Fruit fly (Drosophila melanogaster) ovary, adult (tissue): ENCODE data around the gene CG5172.

Experiments
- CG17801 ChIP-seq: fragments of 200-800 bp; optimal IDR thresholded peaks from 2 replicates; lab custom pipeline; 2019; ENCODE audit warnings: missing biosample characterization, mild to moderate bottlenecking, missing genetic modification characterization, moderate library complexity; ENCODE audit not compliant: partially characterized antibody

CG5172 gene

DNA sequence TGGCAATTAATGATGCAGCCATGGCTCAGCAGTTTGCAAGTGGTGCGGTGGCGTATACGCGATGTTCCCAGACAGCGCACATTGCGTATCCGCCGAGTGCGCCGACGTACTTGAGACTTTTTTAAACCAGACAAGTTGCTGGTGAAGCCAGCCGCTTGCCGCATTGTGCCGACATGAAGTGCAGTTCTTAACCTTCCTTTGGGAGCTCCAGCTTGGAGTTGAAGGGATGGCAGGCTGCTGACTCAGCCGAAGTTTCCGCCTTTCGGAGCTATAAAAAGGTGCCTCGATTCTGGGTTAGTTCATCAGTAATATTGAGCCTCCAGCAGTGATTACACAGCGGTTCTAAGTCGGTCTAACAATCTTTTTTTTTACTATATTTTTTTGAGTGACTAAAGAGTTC is at the start of gene CG5172:
Gene CG5172 (plus strand): TSS at position 301 of the 400 bp plus-strand sequence.
- no peak for TF ChIP-seq CG17801 (GFP tag; lab: Kevin White, UChicago)

DNA sequence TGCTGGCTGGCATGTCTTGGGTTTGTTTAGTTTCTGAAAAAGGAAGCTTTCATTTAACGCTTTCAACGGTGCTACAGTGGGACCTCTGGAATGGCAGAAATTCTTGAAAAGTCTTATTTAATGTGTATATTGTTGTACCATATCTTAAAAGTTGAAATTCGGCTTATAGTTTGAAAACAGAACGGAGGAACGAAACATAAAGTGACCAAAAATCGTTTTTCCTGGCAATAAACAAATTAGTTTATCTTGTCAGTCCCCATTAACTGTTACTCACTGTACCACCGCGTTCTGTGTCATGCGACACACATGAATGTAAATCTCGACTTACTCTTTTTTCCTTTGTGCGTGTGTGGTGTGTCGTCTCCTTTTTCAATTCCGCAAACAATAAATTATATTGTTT is 49.1 kb upstream of the CG5172 start:
- TF ChIP-seq CG17801 (GFP tag; lab: Kevin White, UChicago) = no peak

DNA sequence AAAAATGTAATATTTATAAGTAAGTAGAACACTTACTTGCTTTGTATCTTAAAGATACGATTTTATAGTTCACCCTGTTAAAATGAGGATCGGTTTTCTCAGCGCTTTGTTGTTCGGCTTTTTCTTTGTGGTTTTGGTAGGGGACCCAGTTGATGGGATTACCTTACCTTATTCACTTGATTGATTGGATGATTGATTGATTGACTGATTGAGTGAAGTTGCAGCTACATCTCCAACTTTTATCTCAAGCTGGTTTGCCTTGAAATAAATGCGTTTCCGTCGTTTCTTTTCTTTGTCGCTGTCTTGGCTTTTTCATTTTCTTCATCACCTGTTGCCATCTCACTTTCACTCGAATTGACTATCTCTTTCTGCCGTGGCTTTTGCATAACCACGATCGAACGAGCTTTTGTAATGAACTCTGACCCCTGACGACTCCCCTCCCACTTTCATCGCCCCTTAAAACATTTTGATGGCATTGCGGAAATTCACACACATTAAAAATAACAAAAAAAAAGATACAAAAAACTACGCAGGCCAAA is 48.4 kb upstream of the CG5172 start:
- TF ChIP-seq CG17801 (GFP tag; lab: Kevin White, UChicago) = no peak

DNA sequence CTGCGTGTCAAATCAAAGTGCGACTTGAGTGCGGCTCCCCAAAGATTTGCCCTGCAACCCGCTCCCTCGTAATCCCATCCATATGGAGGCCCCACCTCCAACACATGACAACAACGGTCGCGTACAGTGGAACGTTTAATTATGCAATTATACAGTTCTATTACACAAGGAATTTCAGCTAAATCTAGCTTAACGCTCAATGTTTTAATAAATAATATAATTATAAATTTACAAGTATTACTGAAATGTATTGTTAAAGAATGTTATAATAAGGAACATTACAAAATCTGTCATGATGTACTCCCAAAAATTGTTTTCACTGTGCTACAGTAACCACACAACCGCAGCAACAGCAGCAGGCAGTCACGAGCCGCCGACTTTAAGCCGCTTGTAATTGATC is 47.1 kb upstream of the CG5172 start:
- no peak for TF ChIP-seq CG17801 (GFP tag; lab: Kevin White, UChicago)

DNA sequence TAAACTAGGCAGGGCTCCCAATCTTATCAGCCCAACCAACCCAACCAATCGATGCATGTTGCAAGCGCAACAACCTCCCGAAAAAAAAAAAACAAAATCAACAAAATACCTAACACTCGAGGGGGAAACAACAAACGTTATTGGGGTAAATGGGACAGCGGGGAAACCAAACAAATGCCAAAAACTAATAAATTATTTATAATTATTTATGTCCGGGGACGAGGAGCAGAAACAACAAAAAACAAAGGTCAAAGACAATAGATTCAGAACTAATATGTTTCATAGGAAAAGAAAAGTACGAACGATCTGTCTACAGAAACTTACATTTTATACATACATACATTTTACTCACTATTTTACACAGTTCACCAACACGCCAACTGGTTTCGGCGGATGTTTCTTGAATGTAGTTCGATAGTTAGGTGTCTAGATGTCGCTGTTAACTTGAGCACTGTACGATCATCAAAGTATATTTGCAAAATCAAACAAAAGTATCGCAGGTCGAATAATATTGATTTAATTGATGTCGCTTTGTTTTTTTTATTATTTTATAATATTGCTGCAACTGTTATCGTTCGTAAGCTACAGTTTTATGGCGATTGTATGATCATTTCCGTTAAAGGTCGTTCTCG is 45.6 kb upstream of the CG5172 start:
- no peak for TF ChIP-seq CG17801 (GFP tag; lab: Kevin White, UChicago)

DNA sequence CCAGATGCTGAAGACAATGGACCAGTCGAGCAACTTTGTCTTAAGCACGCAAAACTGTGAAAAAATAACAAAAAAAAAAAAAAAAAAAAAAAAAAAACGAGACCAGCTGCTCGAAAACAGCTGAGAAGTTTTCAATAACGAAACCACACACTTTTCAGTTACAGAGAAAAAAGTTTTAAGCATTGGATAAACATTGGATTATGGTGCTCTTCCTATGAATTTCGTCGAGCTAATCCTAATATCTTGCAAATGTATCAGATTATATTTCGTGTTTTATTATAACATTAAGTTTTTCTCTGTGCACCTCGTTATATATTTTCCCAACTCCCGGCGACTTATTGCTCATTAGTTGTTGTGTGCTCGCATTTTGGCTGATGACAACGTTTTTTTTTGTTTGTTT is 44.7 kb upstream of the CG5172 start:
- no peak for TF ChIP-seq CG17801 (GFP tag; lab: Kevin White, UChicago)

DNA sequence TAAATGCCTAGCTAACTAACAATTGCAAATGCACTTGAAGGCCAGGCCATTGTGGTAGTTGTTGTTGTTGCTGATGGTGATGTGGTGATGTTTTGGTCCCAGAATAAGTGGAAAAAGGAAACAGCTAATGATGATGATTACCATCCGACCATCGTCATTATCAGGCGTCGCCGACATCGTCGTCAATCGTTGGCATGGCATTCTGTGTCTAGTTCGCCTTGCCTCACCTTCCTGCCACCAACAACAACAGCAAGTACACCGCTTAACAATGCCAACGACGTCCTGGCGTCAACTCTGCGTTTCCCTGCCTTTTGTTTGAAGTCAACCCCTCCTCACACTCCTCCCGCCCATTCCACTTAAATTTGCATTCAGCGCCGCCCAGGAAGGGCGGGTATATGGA is 43.6 kb upstream of the CG5172 start:
- no peak for TF ChIP-seq CG17801 (GFP tag; lab: Kevin White, UChicago)

DNA sequence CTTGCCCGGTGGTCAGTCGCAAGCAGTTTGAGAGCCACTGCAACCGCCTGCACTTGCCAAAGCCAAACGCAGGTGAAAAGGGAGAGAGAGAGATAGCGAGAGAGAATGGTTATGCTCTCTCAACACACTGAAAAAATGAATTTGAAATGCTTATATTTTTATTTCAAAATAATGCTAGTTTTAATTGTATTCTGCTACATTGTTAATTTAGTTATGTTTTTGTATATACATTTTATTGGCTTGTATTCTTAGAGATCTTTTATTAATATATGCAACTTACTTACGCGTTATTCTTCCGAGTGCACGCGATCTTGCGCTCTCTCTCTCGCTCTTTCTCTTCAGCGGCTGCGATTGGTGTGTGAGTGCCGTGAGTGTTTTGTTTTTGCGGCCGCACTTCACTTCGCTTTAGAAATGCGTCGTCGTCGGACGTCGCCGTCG is 42.7 kb upstream of the CG5172 start:
- peak; percentile 99 for TF ChIP-seq CG17801 (GFP tag; lab: Kevin White, UChicago)

DNA sequence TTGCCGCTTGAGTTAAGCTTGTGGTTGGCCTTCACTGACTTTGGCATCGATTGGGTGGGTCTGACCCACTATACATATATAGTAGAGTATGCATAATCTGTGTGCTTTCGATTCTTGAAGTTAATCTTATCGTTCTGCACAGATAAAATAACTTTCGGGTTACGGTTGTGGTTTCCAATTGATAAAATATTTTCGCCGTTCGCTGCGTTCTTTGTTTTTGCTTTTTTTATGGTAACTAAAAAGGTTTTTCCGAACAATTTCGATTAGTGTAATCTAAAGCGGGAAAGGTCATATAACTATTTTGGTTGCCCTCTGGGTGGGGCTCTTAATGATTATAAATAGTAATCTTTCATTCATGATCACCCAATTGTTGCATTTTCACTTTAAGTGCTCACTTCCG is 40.7 kb upstream of the CG5172 start:
- TF ChIP-seq CG17801 (GFP tag; lab: Kevin White, UChicago) = no peak

DNA sequence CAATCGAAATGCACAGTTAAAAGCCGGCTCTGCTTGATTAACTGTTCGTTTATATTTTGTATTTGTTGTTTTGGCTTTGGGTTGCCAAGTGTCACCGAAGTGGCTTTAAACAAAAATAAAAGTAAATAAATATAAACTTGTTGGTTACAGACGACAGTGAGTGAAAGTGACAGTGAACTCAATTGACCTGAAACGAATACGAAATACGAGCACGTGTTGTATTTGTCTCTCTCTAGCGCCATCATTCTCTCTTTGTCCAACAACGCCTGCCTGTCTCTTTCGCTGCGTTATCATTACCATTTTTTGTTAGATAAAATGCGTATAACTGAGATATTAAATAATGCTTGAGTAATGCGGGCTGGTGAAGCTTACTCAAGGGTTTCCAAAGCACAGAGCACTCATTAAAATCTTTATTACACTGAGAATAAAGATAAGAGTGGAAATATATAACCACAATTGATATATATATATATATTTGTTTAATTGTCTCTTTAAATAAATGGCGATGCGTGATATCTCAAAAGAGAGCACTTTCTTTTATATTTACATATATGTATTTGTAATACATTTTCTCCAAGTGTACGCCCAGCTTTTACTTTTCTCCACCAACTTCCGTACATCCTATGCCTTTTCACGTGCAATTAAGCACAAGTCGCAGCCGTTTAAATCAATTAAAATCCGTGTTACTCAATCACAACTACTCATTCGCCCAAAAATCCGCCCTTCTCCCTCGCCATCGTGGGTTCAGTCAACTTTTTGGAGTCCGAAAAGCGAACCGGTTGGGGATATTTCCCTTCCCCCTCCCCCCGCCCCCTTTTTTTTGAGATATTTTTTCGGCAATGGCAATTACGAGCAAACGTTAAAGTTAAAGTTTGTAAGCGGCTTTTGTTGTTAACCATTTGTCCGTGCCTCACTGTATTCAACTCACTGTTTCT is 39.7 kb upstream of the CG5172 start:
- no peak for TF ChIP-seq CG17801 (GFP tag; lab: Kevin White, UChicago)

DNA sequence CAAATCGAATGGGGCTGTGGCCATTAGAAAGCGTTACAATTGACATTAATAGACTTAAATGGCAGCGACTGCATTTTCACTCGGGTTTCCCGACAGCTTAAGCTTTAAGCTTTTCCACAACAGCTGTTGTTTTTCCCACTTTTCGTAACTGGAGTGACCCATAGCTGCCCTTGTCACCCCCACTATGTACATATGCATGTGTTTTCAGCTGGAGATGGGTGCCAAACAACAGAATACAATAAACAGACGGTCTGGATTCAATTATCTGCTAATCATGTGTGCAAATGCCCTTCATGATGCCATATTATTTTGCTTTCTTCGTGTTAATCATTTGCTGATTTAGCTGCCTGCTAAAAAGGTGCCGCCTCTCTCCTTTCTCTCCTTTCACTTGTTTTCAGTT is 37.8 kb upstream of the CG5172 start:
- no peak for TF ChIP-seq CG17801 (GFP tag; lab: Kevin White, UChicago)

DNA sequence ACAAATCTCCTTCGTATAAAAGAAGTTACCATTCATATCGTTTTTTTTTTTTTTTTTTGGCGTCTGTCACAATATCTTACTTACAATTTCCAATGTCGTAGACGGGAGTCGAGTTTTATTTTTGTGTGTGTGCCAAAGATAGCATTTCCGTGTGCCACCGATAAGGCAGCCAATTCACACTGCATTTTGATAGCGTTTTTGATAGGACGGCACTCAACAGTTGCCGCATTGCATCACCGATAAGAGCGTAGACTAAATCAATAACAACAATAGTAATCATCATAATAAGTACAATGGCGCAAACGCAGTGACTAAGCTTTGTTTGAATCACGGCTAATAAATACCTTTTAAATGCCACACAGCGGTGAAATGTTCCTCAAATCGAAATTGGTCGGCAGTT is 34.8 kb upstream of the CG5172 start:
- no peak for TF ChIP-seq CG17801 (GFP tag; lab: Kevin White, UChicago)

DNA sequence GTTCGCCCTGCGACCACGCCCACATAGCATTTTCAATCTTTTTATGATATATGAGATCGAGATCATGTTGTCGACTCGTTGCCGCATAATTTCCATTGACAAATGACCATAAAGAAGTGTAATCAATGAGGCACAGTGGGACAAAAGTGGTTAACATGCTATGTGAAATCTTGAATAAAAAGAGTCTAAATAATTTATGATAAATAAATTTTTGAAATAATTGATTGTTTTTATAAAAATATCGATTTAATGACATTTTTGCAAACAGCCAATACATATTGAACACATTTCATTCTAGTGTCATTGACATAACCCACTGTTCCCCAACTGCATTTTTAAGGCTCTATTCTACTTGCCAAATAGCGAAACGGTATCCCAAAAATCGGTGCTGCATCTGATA is 33.7 kb upstream of the CG5172 start:
- peak; percentile 26 for TF ChIP-seq CG17801 (GFP tag; lab: Kevin White, UChicago)

DNA sequence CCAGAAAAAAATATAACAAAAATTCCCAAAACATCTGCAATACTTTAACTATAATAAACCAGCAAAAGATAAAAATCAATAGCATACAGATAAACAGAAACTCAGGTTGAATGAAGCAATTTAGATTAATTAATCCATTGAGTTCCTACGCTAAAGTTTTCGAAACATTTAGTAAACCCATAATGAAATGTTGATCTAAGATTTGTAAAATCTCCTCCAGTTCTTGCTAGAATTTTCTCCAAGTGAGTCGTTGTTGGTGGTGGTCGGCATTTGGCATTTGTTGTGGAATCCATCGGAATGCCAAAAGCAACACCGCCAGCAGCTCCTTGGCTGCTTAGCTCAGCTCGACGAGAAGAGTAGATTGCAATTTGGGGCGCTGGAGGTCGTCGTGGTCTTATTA is 33.1 kb upstream of the CG5172 start:
- TF ChIP-seq CG17801 (GFP tag; lab: Kevin White, UChicago) = no peak

DNA sequence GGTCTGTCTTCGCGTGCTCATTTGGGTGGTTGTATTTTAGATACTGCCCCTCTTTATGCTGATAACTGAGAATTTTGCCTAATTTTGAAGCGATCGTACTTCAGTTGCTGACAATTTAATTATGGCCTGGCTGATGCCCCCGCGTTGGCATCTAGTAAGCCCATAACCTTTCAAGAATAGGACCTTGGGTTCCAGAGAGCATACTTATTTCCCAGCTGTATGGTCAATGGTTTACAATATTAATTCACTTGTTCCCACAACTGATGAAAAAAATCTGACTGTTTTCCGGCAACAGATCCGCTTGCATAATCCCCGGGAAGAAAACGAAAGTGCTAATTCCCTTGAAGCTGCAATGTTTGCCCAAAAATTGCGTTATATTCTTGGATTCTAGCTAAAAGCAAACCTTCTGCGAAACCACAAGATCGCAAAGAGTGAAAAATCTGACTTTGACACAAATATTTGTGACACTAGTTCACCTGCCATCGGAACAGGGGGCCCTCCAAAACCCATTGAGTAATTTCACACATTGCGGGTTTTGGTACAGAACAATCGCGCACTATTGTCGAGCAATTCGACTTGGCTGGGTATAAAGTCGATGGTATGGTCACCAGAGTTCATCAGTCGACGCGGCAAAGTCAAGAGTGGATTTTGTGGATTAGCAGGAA is 18.6 kb upstream of the CG5172 start, which contains the start of the genes TTLL1A and CG5070:
Gene TTLL1A (minus strand): TSS at position 101 of the 665 bp plus-strand sequence.
Gene CG5070 (plus strand): TSS at position 615 of the 665 bp plus-strand sequence.
- no peak for TF ChIP-seq CG17801 (GFP tag; lab: Kevin White, UChicago)
